Worm (Caenorhabditis elegans) whole organism, L4 larva: ENCODE results near the gene fbxb-39.
"Not testable (repeated sequence)": the region's sequence is repeated elsewhere in the genome, so short reads cannot be mapped to it uniquely, and the experiment has no call there.

Source experiments
- F44E2.7 ChIP-seq: fragments of 200-800 bp; sonication (Bioruptor generic); IDR thresholded peaks from 2 replicates; pipeline ENCODE4 v2.1.2; 2022; ENCODE audit warnings: missing genetic modification characterization, missing compliant biosample characterization
- T20F7.1 ChIP-seq: fragments of 200-800 bp; sonication (Bioruptor generic); optimal IDR thresholded peaks from 2 replicates; lab custom pipeline; 2018; ENCODE audit warnings: mild to moderate bottlenecking, missing genetic modification characterization, missing compliant biosample characterization
- ama-1 ChIP-seq: fragments of 150-350 bp; optimal IDR thresholded peaks from 2 replicates; lab custom pipeline; 2014; ENCODE audit warnings: inconsistent platforms, mixed read lengths
- ctbp-1 ChIP-seq: fragments of 200-800 bp; sonication (Bioruptor generic); IDR thresholded peaks from 2 replicates; pipeline ENCODE4 v1.3.6; 2022; ENCODE audit warnings: missing genetic modification reagents, missing genetic modification characterization, missing compliant biosample characterization
- nhr-28 ChIP-seq: fragments of 150-350 bp; optimal IDR thresholded peaks from 2 replicates; lab custom pipeline; 2014; ENCODE audit warnings: missing biosample characterization, missing genetic modification characterization
- php-3 ChIP-seq: fragments of 200-800 bp; sonication (Bioruptor generic); IDR thresholded peaks from 2 replicates; pipeline ENCODE4 v1.3.6; 2022; ENCODE audit warnings: missing genetic modification reagents, missing genetic modification characterization, missing compliant biosample characterization
- set-16 ChIP-seq: fragments of 200-800 bp; sonication (Bioruptor generic); IDR thresholded peaks from 2 replicates; pipeline ENCODE4 v1.3.6; 2022; ENCODE audit warnings: missing genetic modification reagents, missing genetic modification characterization, missing compliant biosample characterization
- skn-1 ChIP-seq: fragments of 150-350 bp; optimal IDR thresholded peaks from 2 replicates; lab custom pipeline; 2014; ENCODE audit warnings: missing biosample characterization, missing genetic modification characterization
- unc-130 ChIP-seq: sonication (generic microtip); optimal IDR thresholded peaks from 2 replicates; lab custom pipeline; 2016; ENCODE audit warnings: missing genetic modification reagents, missing genetic modification characterization, missing compliant biosample characterization
- unc-39 ChIP-seq: sonication (generic microtip); optimal IDR thresholded peaks from 2 replicates; lab custom pipeline; 2017; ENCODE audit warnings: missing biosample characterization, missing genetic modification characterization
- ztf-11 ChIP-seq: fragments of 150-350 bp; optimal IDR thresholded peaks from 2 replicates; lab custom pipeline; 2014; ENCODE audit warnings: missing biosample characterization, missing genetic modification characterization

ce11 chrII:1034457-1034856, 5.9 kb downstream of the fbxb-39 start:
- not testable (repeated sequence) for TF ChIP-seq F44E2.7 (GFP tag; lab: Robert Waterston, UW); php-3 (GFP tag; lab: Robert Waterston, UW); ama-1 (lab: Kevin White, UChicago); ztf-11 (tag; lab: Kevin White, UChicago); T20F7.1 (GFP tag; lab: Kevin White, UChicago); unc-130 (GFP tag; lab: Kevin White, UChicago); nhr-28 (tag; lab: Kevin White, UChicago); unc-39 (tag; lab: Kevin White, UChicago); skn-1 (tag; lab: Kevin White, UChicago); ctbp-1 (GFP tag; lab: Robert Waterston, UW)
- TF ChIP-seq set-16 (GFP tag; lab: Robert Waterston, UW), result peak; percentile 60; the same call in 1 of the 2 replicates
